Worm (Caenorhabditis elegans) whole organism, young adult: Measurements from ENCODE around the gene orc-4.

Experiments
- Y67H2A.10 ChIP-seq: fragments of 200-800 bp; sonication (Bioruptor generic); conservative IDR thresholded peaks from 2 replicates; pipeline ENCODE4 v1.3.6; 2022; ENCODE audit warnings: missing genetic modification reagents, missing genetic modification characterization, missing compliant biosample characterization
- madf-6 ChIP-seq: fragments of 200-800 bp; sonication (Bioruptor generic); IDR thresholded peaks from 2 replicates; pipeline ENCODE4 v1.3.6; 2022; ENCODE audit warnings: missing genetic modification reagents, missing genetic modification characterization, missing compliant biosample characterization
- ztf-26 ChIP-seq: sonication (generic microtip); optimal IDR thresholded peaks from 2 replicates; lab custom pipeline; 2017; ENCODE audit warnings: missing genetic modification characterization, missing compliant biosample characterization

DNA sequence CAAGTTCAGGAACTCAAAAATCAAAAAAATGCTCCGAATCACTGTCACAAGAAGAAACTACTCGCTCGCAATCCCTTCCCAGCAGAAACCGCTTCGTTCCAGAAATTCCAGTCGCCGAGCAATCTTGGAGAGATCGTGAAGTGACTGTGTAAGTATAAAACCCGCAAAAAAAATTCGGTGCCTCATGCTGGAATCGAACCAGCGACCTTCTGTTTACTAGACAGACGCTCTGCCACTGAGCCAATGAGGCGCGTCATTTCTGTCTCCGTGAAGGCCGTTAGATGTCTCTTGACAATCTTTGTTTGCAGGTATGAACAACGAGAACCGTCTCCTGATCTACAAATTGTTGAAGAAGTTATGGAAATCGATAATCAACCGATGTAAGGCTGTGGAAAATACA lies 21.4 kb upstream of the orc-4 start:
- TF ChIP-seq Y67H2A.10 (GFP tag; lab: Robert Waterston, UW) (no peak), ztf-26 (peak; percentile 53), madf-6 (GFP tag; lab: Robert Waterston, UW) (peak; percentile 77)
